Fruit fly (Drosophila melanogaster): ENCODE data around the gene Dci.

Gene Dci

dm6 chr3L:821951-822350, 29.2 kb upstream of the Dci start (continued):
- peak; percentile 25 for TF ChIP-seq kni (GFP tag; optimal IDR thresholded peaks at IDR 0.05)
- TF ChIP-seq CG30431 (GFP tag; optimal IDR thresholded peaks at IDR 0.05) = peak; percentile 6
- TF ChIP-seq az2 (GFP tag; optimal IDR thresholded peaks at IDR 0.05) = peak; percentile 66
- peak; percentile 31; the same call in 1 of the 2 replicates for TF ChIP-seq dan (GFP tag; IDR thresholded peaks at IDR 0.05)
- TF ChIP-seq zen2 (GFP tag; IDR thresholded peaks at IDR 0.05; ENCODE audit: partially characterized antibody) = no peak
- TF ChIP-seq CG12744 (GFP tag; optimal IDR thresholded peaks at IDR 0.05) = no peak
- TF ChIP-seq otp (GFP tag; IDR thresholded peaks at IDR 0.05) = peak; percentile 63; the same call in 2 of the 3 replicates
- no peak for TF ChIP-seq Bdp1 (GFP tag; optimal IDR thresholded peaks at IDR 0.05)
- peak; percentile 76 for TF ChIP-seq HHEX (GFP tag; optimal IDR thresholded peaks at IDR 0.05)
- peak; percentile 41 for TF ChIP-seq CG6765 (GFP tag; optimal IDR thresholded peaks at IDR 0.05)
- TF ChIP-seq psq (GFP tag; optimal IDR thresholded peaks at IDR 0.05) = no peak
- no peak for TF ChIP-seq Usf (GFP tag; optimal IDR thresholded peaks at IDR 0.05)
- no peak for TF ChIP-seq CG12236 (GFP tag; optimal IDR thresholded peaks at IDR 0.05)
- TF ChIP-seq Mrtf (GFP tag; IDR thresholded peaks at IDR 0.05) = peak; percentile 51; the same call in 2 of the 3 replicates
- TF ChIP-seq z (GFP tag; IDR thresholded peaks at IDR 0.05) = peak; percentile 84
- TF ChIP-seq Ssrp (tag; optimal IDR thresholded peaks at IDR 0.05) = peak; percentile 54
- TF ChIP-seq CG13296 (GFP tag; optimal IDR thresholded peaks at IDR 0.05) = peak; percentile 70
- TF ChIP-seq CG6254 (GFP tag; optimal IDR thresholded peaks at IDR 0.05) = peak; percentile 77
- TF ChIP-seq CG33557 (GFP tag; optimal IDR thresholded peaks at IDR 0.05) = no peak
- no peak for TF ChIP-seq pfk (GFP tag; optimal IDR thresholded peaks at IDR 0.05)
- peak; percentile 44 for TF ChIP-seq mam (GFP tag; optimal IDR thresholded peaks at IDR 0.05)
- peak; percentile 89 for TF ChIP-seq vvl (GFP tag; IDR thresholded peaks at IDR 0.05)
- TF ChIP-seq CG14860 (GFP tag; IDR thresholded peaks at IDR 0.05; ENCODE audit: partially characterized antibody) = no peak
- TF ChIP-seq CG17359 (tag; optimal IDR thresholded peaks at IDR 0.05) = peak; percentile 86
- TF ChIP-seq Sox102F (GFP tag; optimal IDR thresholded peaks at IDR 0.05) = peak; percentile 77
- TF ChIP-seq CG12391 (tag; optimal IDR thresholded peaks at IDR 0.05) = peak; percentile 76
- peak; percentile 71 for TF ChIP-seq CG17328 (GFP tag; IDR thresholded peaks at IDR 0.05)
- no peak for TF ChIP-seq Adf1 (GFP tag; IDR thresholded peaks at IDR 0.05)
- TF ChIP-seq CG16863 (GFP tag; optimal IDR thresholded peaks at IDR 0.05) = no peak
- TF ChIP-seq tna (GFP tag; IDR thresholded peaks at IDR 0.05; ENCODE audit: partially characterized antibody) = no peak
- no peak for TF ChIP-seq B-H2 (GFP tag; optimal IDR thresholded peaks at IDR 0.05)
- TF ChIP-seq CG14667 (GFP tag; IDR thresholded peaks at IDR 0.05) = peak; percentile 50; the same call in 1 of the 2 replicates
- no peak for TF ChIP-seq amos (GFP tag; IDR thresholded peaks at IDR 0.05; ENCODE audit: partially characterized antibody)
- TF ChIP-seq CG4854 (GFP tag; optimal IDR thresholded peaks at IDR 0.05) = peak; percentile 9
- peak; percentile 60; the same call in 1 of the 3 replicates for TF ChIP-seq CG34422 (GFP tag; IDR thresholded peaks at IDR 0.05)
- TF ChIP-seq TFAM (GFP tag; optimal IDR thresholded peaks at IDR 0.05) = no peak
- peak; percentile 66 for TF ChIP-seq zen (tag; optimal IDR thresholded peaks at IDR 0.05)
- TF ChIP-seq CG8765 (GFP tag; IDR thresholded peaks at IDR 0.05) = peak; percentile 15; the same call in 1 of the 2 replicates
- TF ChIP-seq tx (GFP tag; optimal IDR thresholded peaks at IDR 0.05) = peak; percentile 14
- no peak for TF ChIP-seq emc (GFP tag; optimal IDR thresholded peaks at IDR 0.05)
- peak; percentile 83 for TF ChIP-seq CG18599 (GFP tag; optimal IDR thresholded peaks at IDR 0.05)
- TF ChIP-seq CG12155 (GFP tag; optimal IDR thresholded peaks at IDR 0.05) = peak; percentile 14
- TF ChIP-seq CG10565 (GFP tag; optimal IDR thresholded peaks at IDR 0.05) = no peak
- no peak for TF ChIP-seq NC2β (GFP tag; optimal IDR thresholded peaks at IDR 0.05)
- TF ChIP-seq CG1529 (GFP tag; optimal IDR thresholded peaks at IDR 0.05) = peak; percentile 39
- TF ChIP-seq disco-r (GFP tag; optimal IDR thresholded peaks at IDR 0.05) = no peak
- peak; percentile 86 for TF ChIP-seq Med (GFP tag)
- TF ChIP-seq CG12769 (tag; optimal IDR thresholded peaks at IDR 0.05) = peak; percentile 75
- TF ChIP-seq Nf-YA (GFP tag; IDR thresholded peaks at IDR 0.05) = peak; percentile 74
- peak; percentile 15 for TF ChIP-seq CG16815 (GFP tag; optimal IDR thresholded peaks at IDR 0.05)
- peak; percentile 68 for TF ChIP-seq CG11696 (GFP tag; IDR thresholded peaks at IDR 0.05)

All from whole organism, embryonic.